Worm (Caenorhabditis elegans) whole organism, L4 larva: ENCODE measurements around the gene F13H10.5.
A peak's percentile ranks its signal among the peaks of the same experiment; 100 is the strongest.

ENCODE experiments used
- D1046.2 ChIP-seq: fragments of 200-800 bp; sonication (Bioruptor generic); IDR thresholded peaks from 2 replicates; pipeline ENCODE4 v1.3.6; 2022; ENCODE audit warnings: missing genetic modification characterization, missing compliant biosample characterization
- F26F4.8 ChIP-seq: fragments of 200-800 bp; sonication (Bioruptor generic); conservative IDR thresholded peaks from 2 replicates; pipeline ENCODE4 v1.3.6; 2022; ENCODE audit warnings: missing genetic modification characterization, missing compliant biosample characterization
- F37D6.2 ChIP-seq: sonication (generic microtip); optimal IDR thresholded peaks from 2 replicates; lab custom pipeline; 2016; ENCODE audit warnings: mild to moderate bottlenecking, missing genetic modification characterization, missing compliant biosample characterization
- F44E2.7 ChIP-seq: fragments of 200-800 bp; sonication (Bioruptor generic); IDR thresholded peaks from 2 replicates; pipeline ENCODE4 v2.1.2; 2022; ENCODE audit warnings: missing genetic modification characterization, missing compliant biosample characterization
- F49E8.2 ChIP-seq: sonication (generic microtip); optimal IDR thresholded peaks from 2 replicates; lab custom pipeline; 2016; ENCODE audit warnings: missing compliant biosample characterization, mild to moderate bottlenecking, missing genetic modification characterization, borderline replicate concordance
- R02D3.7 ChIP-seq: fragments of 150-350 bp; sonication (generic microtip); optimal IDR thresholded peaks from 3 replicates; lab custom pipeline; 2014; ENCODE audit warnings: missing biosample characterization, missing genetic modification characterization
- T26A8.4 ChIP-seq: fragments of 200-800 bp; sonication (Bioruptor generic); IDR thresholded peaks from 2 replicates; pipeline ENCODE4 v1.3.6; 2022; ENCODE audit warnings: missing genetic modification characterization, missing compliant biosample characterization
- Y48G9A.11 ChIP-seq: fragments of 200-800 bp; sonication (Bioruptor generic); IDR thresholded peaks from 2 replicates; pipeline ENCODE4 v1.3.6; 2022; ENCODE audit warnings: missing genetic modification reagents, missing genetic modification characterization, missing compliant biosample characterization
- ZK337.2 ChIP-seq: fragments of 200-800 bp; sonication (Bioruptor generic); IDR thresholded peaks from 2 replicates; pipeline ENCODE4 v1.3.6; 2022; ENCODE audit warnings: missing genetic modification reagents, missing genetic modification characterization, missing compliant biosample characterization
- ZK546.5 ChIP-seq, 2 experiments: sonication (generic microtip); optimal IDR thresholded peaks; 2 replicates each; lab custom pipeline; 2017; ENCODE audit warnings: missing biosample characterization in 2 of 2, missing genetic modification characterization in 2 of 2
- aha-1 ChIP-seq: fragments of 150-350 bp; peaks from one replicate; lab custom pipeline; 2014; ENCODE audit warnings: missing biosample characterization, missing genetic modification characterization
- aly-2 ChIP-seq: sonication (generic microtip); optimal IDR thresholded peaks from 2 replicates; lab custom pipeline; 2018; ENCODE audit warnings: missing biosample characterization, missing genetic modification characterization
- arid-1 ChIP-seq: fragments of 200-800 bp; sonication (Bioruptor generic); conservative IDR thresholded peaks from 2 replicates; pipeline ENCODE4 v1.3.6; 2022; ENCODE audit warnings: missing genetic modification reagents, missing genetic modification characterization, missing compliant biosample characterization
- attf-4 ChIP-seq: sonication (generic microtip); optimal IDR thresholded peaks from 3 replicates; lab custom pipeline; 2017; ENCODE audit warnings: missing biosample characterization, missing genetic modification characterization
- ceh-32 ChIP-seq: sonication (generic microtip); optimal IDR thresholded peaks from 2 replicates; lab custom pipeline; 2016; ENCODE audit warnings: mild to moderate bottlenecking, missing genetic modification characterization, missing compliant biosample characterization; ENCODE audit not compliant: poor library complexity
- ceh-44 ChIP-seq: fragments of 200-800 bp; sonication (Bioruptor generic); IDR thresholded peaks from 2 replicates; pipeline ENCODE4 v1.3.6; 2022; ENCODE audit warnings: missing genetic modification reagents, missing genetic modification characterization, missing compliant biosample characterization
- ces-1 ChIP-seq: fragments of 150-350 bp; sonication (generic microtip); optimal IDR thresholded peaks from 4 replicates; lab custom pipeline; 2014; ENCODE audit warnings: missing biosample characterization, missing genetic modification reagents, missing genetic modification characterization
- cey-2 ChIP-seq: sonication (generic microtip); optimal IDR thresholded peaks from 3 replicates; lab custom pipeline; 2017; ENCODE audit warnings: missing genetic modification characterization, mild to moderate bottlenecking, missing compliant biosample characterization, antibody characterized with exemption, borderline replicate concordance; ENCODE audit not compliant: insufficient read depth
- daf-12 ChIP-seq: fragments of 150-350 bp; optimal IDR thresholded peaks from 2 replicates; lab custom pipeline; 2014; ENCODE audit warnings: missing biosample characterization, missing genetic modification reagents, missing genetic modification characterization
- daf-16 ChIP-seq, 3 experiments: sonication (generic microtip); optimal IDR thresholded peaks; 2 replicates each; lab custom pipeline; 2016 to 2017; ENCODE audit warnings: missing genetic modification characterization in 3 of 3, missing genetic modification reagents in 3 of 3, mild to moderate bottlenecking in 2 of 3, missing compliant biosample characterization in 2 of 3, missing biosample characterization in 1 of 3, moderate library complexity in 1 of 3
- daf-19 ChIP-seq: fragments of 200-800 bp; sonication (Bioruptor generic); conservative IDR thresholded peaks from 2 replicates; pipeline ENCODE4 v1.3.6; 2022; ENCODE audit warnings: missing genetic modification characterization, missing compliant biosample characterization
- egl-27 ChIP-seq: sonication (generic microtip); optimal IDR thresholded peaks from 3 replicates; lab custom pipeline; 2017; ENCODE audit warnings: missing biosample characterization, missing genetic modification reagents, missing genetic modification characterization
- fkh-10 ChIP-seq: fragments of 150-350 bp; optimal IDR thresholded peaks from 2 replicates; lab custom pipeline; 2014; ENCODE audit warnings: missing biosample characterization, missing genetic modification reagents, missing genetic modification characterization
- fos-1 ChIP-seq: fragments of 150-350 bp; optimal IDR thresholded peaks from 2 replicates; lab custom pipeline; 2014; ENCODE audit warnings: missing biosample characterization, missing genetic modification characterization
- hlh-11 ChIP-seq: fragments of 200-800 bp; sonication (Bioruptor generic); optimal IDR thresholded peaks from 2 replicates; lab custom pipeline; 2018; ENCODE audit warnings: mild to moderate bottlenecking, missing genetic modification characterization, missing compliant biosample characterization
- hlh-30 ChIP-seq: sonication (generic microtip); optimal IDR thresholded peaks from 2 replicates; lab custom pipeline; 2017; ENCODE audit warnings: antibody characterized with exemption, mild to moderate bottlenecking, missing genetic modification characterization, missing compliant biosample characterization; ENCODE audit not compliant: insufficient read depth
- lim-7 ChIP-seq: fragments of 200-800 bp; sonication (Bioruptor generic); IDR thresholded peaks from 2 replicates; pipeline ENCODE4 v1.3.6; 2022; ENCODE audit warnings: missing genetic modification characterization, missing compliant biosample characterization
- lin-1 ChIP-seq: fragments of 200-800 bp; sonication (Bioruptor generic); IDR thresholded peaks from 2 replicates; pipeline ENCODE4 v1.3.6; 2022; ENCODE audit warnings: missing genetic modification reagents, missing genetic modification characterization, missing compliant biosample characterization
- lin-13 ChIP-seq: fragments of 150-350 bp; optimal IDR thresholded peaks from 2 replicates; lab custom pipeline; 2014; ENCODE audit warnings: missing biosample characterization, missing genetic modification reagents, missing genetic modification characterization
- lin-15B ChIP-seq: fragments of 150-350 bp; sonication (generic microtip); optimal IDR thresholded peaks from 3 replicates; lab custom pipeline; 2014; ENCODE audit warnings: missing biosample characterization, missing genetic modification characterization
- lin-29 ChIP-seq: fragments of 200-800 bp; sonication (Bioruptor generic); IDR thresholded peaks from 2 replicates; pipeline ENCODE4 v1.3.6; 2022; ENCODE audit warnings: missing genetic modification reagents, missing genetic modification characterization, missing compliant biosample characterization
- madf-5 ChIP-seq, 2 experiments: fragments of 200-800 bp; sonication (Bioruptor generic); IDR thresholded peaks; 2 replicates each; pipeline ENCODE4 v1.3.6; 2022; ENCODE audit warnings: missing compliant biosample characterization in 2 of 2, missing genetic modification characterization in 2 of 2
- madf-9 ChIP-seq: fragments of 200-800 bp; sonication (Bioruptor generic); conservative IDR thresholded peaks from 2 replicates; pipeline ENCODE4 v1.3.6; 2022; ENCODE audit warnings: missing genetic modification reagents, missing genetic modification characterization, missing compliant biosample characterization
- mes-2 ChIP-seq: sonication (generic microtip); optimal IDR thresholded peaks from 2 replicates; lab custom pipeline; 2016; ENCODE audit warnings: missing genotype, mild to moderate bottlenecking, missing genetic modification characterization, missing compliant biosample characterization; ENCODE audit not compliant: poor library complexity, severe bottlenecking
- nhr-10 ChIP-seq: fragments of 150-350 bp; optimal IDR thresholded peaks from 2 replicates; lab custom pipeline; 2014; ENCODE audit warnings: missing biosample characterization, missing genetic modification characterization
- nhr-111 ChIP-seq: fragments of 200-800 bp; sonication (Bioruptor generic); optimal IDR thresholded peaks from 2 replicates; lab custom pipeline; 2018; ENCODE audit warnings: mild to moderate bottlenecking, missing genetic modification characterization, missing compliant biosample characterization
- nhr-237 ChIP-seq: sonication (generic microtip); optimal IDR thresholded peaks from 2 replicates; lab custom pipeline; 2017; ENCODE audit warnings: missing biosample characterization, missing genetic modification characterization
- nhr-25 ChIP-seq: sonication (generic microtip); optimal IDR thresholded peaks from 2 replicates; lab custom pipeline; 2017; ENCODE audit warnings: missing genetic modification characterization, mild to moderate bottlenecking, missing compliant biosample characterization, antibody characterized with exemption, moderate library complexity, borderline replicate concordance; ENCODE audit not compliant: insufficient read depth
- nhr-28 ChIP-seq: fragments of 150-350 bp; optimal IDR thresholded peaks from 2 replicates; lab custom pipeline; 2014; ENCODE audit warnings: missing biosample characterization, missing genetic modification characterization
- nhr-42 ChIP-seq: fragments of 200-800 bp; sonication (Bioruptor generic); IDR thresholded peaks from 2 replicates; pipeline ENCODE4 v1.3.6; 2022; ENCODE audit warnings: missing genetic modification characterization, missing compliant biosample characterization
- nhr-48 ChIP-seq: sonication (generic microtip); optimal IDR thresholded peaks from 2 replicates; lab custom pipeline; 2016; ENCODE audit warnings: mild to moderate bottlenecking, missing genetic modification characterization, missing compliant biosample characterization
- nhr-77 ChIP-seq: fragments of 150-350 bp; optimal IDR thresholded peaks from 2 replicates; lab custom pipeline; 2014; ENCODE audit warnings: missing biosample characterization, missing genetic modification characterization
- pqm-1 ChIP-seq: sonication (generic microtip); optimal IDR thresholded peaks from 2 replicates; lab custom pipeline; 2017; ENCODE audit warnings: missing biosample characterization, missing genetic modification characterization
- sdz-12 ChIP-seq: fragments of 200-800 bp; sonication (Bioruptor generic); optimal IDR thresholded peaks from 2 replicates; lab custom pipeline; 2018; ENCODE audit warnings: mild to moderate bottlenecking, missing genetic modification characterization, missing compliant biosample characterization
- set-16 ChIP-seq: fragments of 200-800 bp; sonication (Bioruptor generic); IDR thresholded peaks from 2 replicates; pipeline ENCODE4 v1.3.6; 2022; ENCODE audit warnings: missing genetic modification reagents, missing genetic modification characterization, missing compliant biosample characterization
- skn-1 ChIP-seq: fragments of 150-350 bp; optimal IDR thresholded peaks from 2 replicates; lab custom pipeline; 2014; ENCODE audit warnings: missing biosample characterization, missing genetic modification characterization
- snpc-4 ChIP-seq: fragments of 150-350 bp; optimal IDR thresholded peaks from 2 replicates; lab custom pipeline; 2014; ENCODE audit warnings: missing biosample characterization, missing genetic modification characterization
- spr-1 ChIP-seq: sonication (generic microtip); optimal IDR thresholded peaks from 2 replicates; lab custom pipeline; 2016; ENCODE audit warnings: mild to moderate bottlenecking, missing genetic modification characterization, missing compliant biosample characterization
- tag-97 ChIP-seq: fragments of 200-800 bp; sonication (Bioruptor generic); IDR thresholded peaks from 2 replicates; pipeline ENCODE4 v1.3.6; 2022; ENCODE audit warnings: missing genetic modification characterization, missing compliant biosample characterization
- unc-130 ChIP-seq: sonication (generic microtip); optimal IDR thresholded peaks from 2 replicates; lab custom pipeline; 2016; ENCODE audit warnings: missing genetic modification reagents, missing genetic modification characterization, missing compliant biosample characterization
- zfp-2 ChIP-seq: sonication (generic microtip); optimal IDR thresholded peaks from 2 replicates; lab custom pipeline; 2016; ENCODE audit warnings: mild to moderate bottlenecking, missing genetic modification characterization, missing compliant biosample characterization
- zip-11 ChIP-seq: fragments of 200-800 bp; sonication (Bioruptor generic); IDR thresholded peaks from 2 replicates; pipeline ENCODE4 v1.3.6; 2022; ENCODE audit warnings: missing genetic modification characterization, missing compliant biosample characterization

F13H10.5 gene

DNA sequence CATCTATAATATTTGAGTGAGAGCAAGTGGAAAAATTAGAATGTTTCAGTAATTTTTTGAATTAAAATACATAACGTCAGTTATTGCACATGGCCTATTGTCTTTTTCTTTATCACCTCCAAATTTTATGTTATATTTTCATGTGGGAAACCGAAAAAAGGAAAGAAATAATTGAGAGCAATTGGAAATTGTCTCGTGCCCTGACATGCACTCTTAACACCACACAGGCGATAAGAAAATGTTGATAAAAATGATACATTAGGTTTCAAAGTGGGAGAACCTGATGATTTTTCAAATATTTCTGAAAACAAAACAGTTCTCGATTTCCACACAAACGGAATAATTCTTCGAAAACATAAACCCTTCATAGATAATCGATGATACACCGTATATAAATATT, 25.1 kb downstream of the F13H10.5 start, which contains the start of gene F13H10.3 (continued):
- no peak for TF ChIP-seq nhr-111
- TF ChIP-seq skn-1 = no peak
- TF ChIP-seq lin-29 (GFP tag; lab: Robert Waterston, UW) = no peak
- TF ChIP-seq R02D3.7 (tag; lab: Kevin White, UChicago) = no peak
- peak; percentile 61 for TF ChIP-seq nhr-28
- no peak for TF ChIP-seq set-16 (GFP tag; lab: Robert Waterston, UW)
- TF ChIP-seq aly-2 = no peak
- TF ChIP-seq lin-13 (GFP tag; lab: Kevin White, UChicago) = no peak
- no peak for TF ChIP-seq sdz-12 (GFP tag; lab: Kevin White, UChicago)
- no peak for TF ChIP-seq daf-19 (GFP tag; lab: Robert Waterston, UW)
- peak; percentile 77 for TF ChIP-seq aha-1
- TF ChIP-seq T26A8.4 (GFP tag; lab: Robert Waterston, UW) = no peak
- no peak for TF ChIP-seq ces-1 (GFP tag; lab: Kevin White, UChicago)
- TF ChIP-seq nhr-25 (tag; lab: Kevin White, UChicago) = no peak
- no peak for TF ChIP-seq unc-130 (GFP tag; lab: Kevin White, UChicago)
- TF ChIP-seq pqm-1 (tag; lab: Kevin White, UChicago) = peak; percentile 92
- TF ChIP-seq tag-97 (GFP tag; lab: Robert Waterston, UW) = no peak
- TF ChIP-seq spr-1 (tag; lab: Kevin White, UChicago) = no peak
- no peak for TF ChIP-seq ceh-32
- no peak for TF ChIP-seq nhr-10
- TF ChIP-seq fkh-10 (GFP tag; lab: Kevin White, UChicago) = no peak
- TF ChIP-seq madf-9 (GFP tag; lab: Robert Waterston, UW) = no peak
- no peak for TF ChIP-seq fos-1 (tag; lab: Kevin White, UChicago)
- no peak for TF ChIP-seq daf-12 (tag; lab: Kevin White, UChicago)
- TF ChIP-seq arid-1 = 0 out of 2 replicates have a peak, but pooled peaks have one; percentile 32
- peak; percentile 72 for TF ChIP-seq hlh-11
- peak; percentile 59 for TF ChIP-seq nhr-77 (tag; lab: Kevin White, UChicago)
- no peak for TF ChIP-seq nhr-42 (GFP tag; lab: Robert Waterston, UW)
- TF ChIP-seq attf-4 = no peak
- no peak for TF ChIP-seq daf-16 (GFP tag; optimal IDR thresholded peaks at IDR 0.05; lab: Kevin White, UChicago)
- peak; percentile 75 for TF ChIP-seq daf-16 (tag; optimal IDR thresholded peaks at IDR 0.05; lab: Kevin White, UChicago)
- TF ChIP-seq F37D6.2 (tag; lab: Kevin White, UChicago) = no peak
- no peak for TF ChIP-seq F49E8.2
- no peak for TF ChIP-seq nhr-237
- TF ChIP-seq Y48G9A.11 = no peak
- no peak for TF ChIP-seq F26F4.8 (GFP tag; lab: Robert Waterston, UW)
- TF ChIP-seq lin-15B (tag; lab: Kevin White, UChicago) = no peak
- no peak for TF ChIP-seq madf-5 (GFP tag; IDR thresholded peaks at IDR 0.05; lab: Robert Waterston, UW)
- TF ChIP-seq lim-7 (GFP tag; lab: Robert Waterston, UW) = no peak
- no peak for TF ChIP-seq egl-27 (tag; lab: Kevin White, UChicago)
- TF ChIP-seq zfp-2 = no peak
- TF ChIP-seq F44E2.7 (GFP tag; lab: Robert Waterston, UW) = no peak
- no peak for TF ChIP-seq nhr-48 (tag; lab: Kevin White, UChicago)
- no peak for TF ChIP-seq ZK546.5 (tag; optimal IDR thresholded peaks at IDR 0.05; lab: Kevin White, UChicago)
- no peak for TF ChIP-seq lin-1 (GFP tag; lab: Robert Waterston, UW)
- no peak for TF ChIP-seq cey-2 (tag; lab: Kevin White, UChicago)
- no peak for TF ChIP-seq mes-2 (tag; lab: Kevin White, UChicago)
- TF ChIP-seq zip-11 (GFP tag; lab: Robert Waterston, UW) = no peak
- TF ChIP-seq ceh-44 = no peak
- TF ChIP-seq snpc-4 (tag; lab: Kevin White, UChicago) = no peak
- peak; percentile 59 for TF ChIP-seq hlh-30 (tag; lab: Kevin White, UChicago)
- no peak for TF ChIP-seq ZK337.2 (GFP tag; lab: Robert Waterston, UW)
- TF ChIP-seq D1046.2 = no peak
